Worm (Caenorhabditis elegans) whole organism, L4 larva: ENCODE measurements around the gene grl-6.

ENCODE experiments used
- hlh-11 ChIP-seq: fragments of 200-800 bp; sonication (Bioruptor generic); optimal IDR thresholded peaks from 2 replicates; lab custom pipeline; 2018; ENCODE audit warnings: mild to moderate bottlenecking, missing genetic modification characterization, missing compliant biosample characterization
- nhr-28 ChIP-seq: fragments of 150-350 bp; optimal IDR thresholded peaks from 2 replicates; lab custom pipeline; 2014; ENCODE audit warnings: missing biosample characterization, missing genetic modification characterization
- pqm-1 ChIP-seq: sonication (generic microtip); optimal IDR thresholded peaks from 2 replicates; lab custom pipeline; 2017; ENCODE audit warnings: missing biosample characterization, missing genetic modification characterization
- snpc-1.2 ChIP-seq: fragments of 200-800 bp; sonication (Bioruptor generic); IDR thresholded peaks from 2 replicates; pipeline ENCODE4 v1.3.6; 2022; ENCODE audit warnings: missing genetic modification reagents, missing genetic modification characterization, missing compliant biosample characterization

ce11 chrX:6427147-6427546 is 23.6 kb downstream of the grl-6 start:
- TF ChIP-seq hlh-11 = peak; percentile 71
- TF ChIP-seq nhr-28 (tag; lab: Kevin White, UChicago) = peak; percentile 95
- no peak for TF ChIP-seq snpc-1.2
- TF ChIP-seq pqm-1 (tag; lab: Kevin White, UChicago) = peak; percentile 96
